Worm (Caenorhabditis elegans) whole organism, L3 larva: ENCODE measurements around the gene dmsr-5.

Source experiments
- daf-12 ChIP-seq: fragments of 150-350 bp; optimal IDR thresholded peaks from 2 replicates; lab custom pipeline; 2014; ENCODE audit warnings: missing biosample characterization, missing genetic modification reagents, missing genetic modification characterization
- egl-27 ChIP-seq: sonication (generic microtip); optimal IDR thresholded peaks from 4 replicates; lab custom pipeline; 2017; ENCODE audit warnings: missing biosample characterization, missing genetic modification reagents, missing genetic modification characterization
- fos-1 ChIP-seq: fragments of 150-350 bp; optimal IDR thresholded peaks from 2 replicates; lab custom pipeline; 2014; ENCODE audit warnings: missing biosample characterization, missing genetic modification characterization
- nhr-237 ChIP-seq: fragments of 150-350 bp; optimal IDR thresholded peaks from 2 replicates; lab custom pipeline; 2014; ENCODE audit warnings: missing biosample characterization, missing genetic modification characterization
- pha-4 ChIP-seq: fragments of 150-350 bp; optimal IDR thresholded peaks from 2 replicates; lab custom pipeline; 2014; ENCODE audit warnings: missing biosample characterization, missing genetic modification reagents, missing genetic modification characterization
- sea-2 ChIP-seq: fragments of 150-350 bp; sonication (generic microtip); optimal IDR thresholded peaks from 4 replicates; lab custom pipeline; 2014; ENCODE audit warnings: missing biosample characterization, missing genetic modification reagents, missing genetic modification characterization
- skn-1 ChIP-seq: fragments of 150-350 bp; optimal IDR thresholded peaks from 2 replicates; lab custom pipeline; 2014; ENCODE audit warnings: missing biosample characterization, missing genetic modification characterization
- tbx-2 ChIP-seq: sonication (generic microtip); optimal IDR thresholded peaks from 2 replicates; lab custom pipeline; 2016; ENCODE audit warnings: mild to moderate bottlenecking, missing genetic modification characterization, missing compliant biosample characterization
- unc-62 ChIP-seq: fragments of 150-350 bp; sonication (generic microtip); optimal IDR thresholded peaks from 4 replicates; lab custom pipeline; 2014; ENCODE audit warnings: missing biosample characterization, missing genetic modification reagents, missing genetic modification characterization

- TF ChIP-seq skn-1 (tag; lab: Kevin White, UChicago) (no peak), fos-1 (tag; lab: Kevin White, UChicago) (no peak), tbx-2 (no peak), egl-27 (tag; lab: Kevin White, UChicago) (no peak), unc-62 (GFP tag; lab: Kevin White, UChicago) (no peak), pha-4 (no peak), nhr-237 (tag; lab: Kevin White, UChicago) (no peak), sea-2 (GFP tag; lab: Kevin White, UChicago) (no peak), daf-12 (no peak)
These were observed 43.3 kb downstream of the dmsr-5 start for ce11 chrIII:10951713-10952112.
